Fruit fly (Drosophila melanogaster) whole organism, embryonic: ENCODE data around the gene Dbp21E2.
A peak's percentile ranks its signal among the peaks of the same experiment; 100 is the strongest.

Source experiments
- CG10147 ChIP-seq: fragments of 200-800 bp; sonication (Bioruptor generic); optimal IDR thresholded peaks from 2 replicates; lab custom pipeline; 2019; ENCODE audit warnings: missing biosample characterization, mild to moderate bottlenecking, missing genetic modification characterization, moderate library complexity
- CG1024 ChIP-seq: fragments of 200-800 bp; sonication (Bioruptor generic); IDR thresholded peaks from 2 replicates; pipeline ENCODE4 v1.3.6; 2022; ENCODE audit warnings: missing biosample characterization, missing genetic modification characterization
- CG10321 ChIP-seq: fragments of 200-800 bp; sonication (Bioruptor generic); IDR thresholded peaks from 2 replicates; pipeline ENCODE4 v1.3.6; 2022; ENCODE audit warnings: missing biosample characterization, missing genetic modification characterization
- CG10654 ChIP-seq: fragments of 200-800 bp; sonication (Bioruptor generic); optimal IDR thresholded peaks from 2 replicates; lab custom pipeline; 2016; ENCODE audit warnings: missing biosample characterization, missing genetic modification characterization
- CG11560 ChIP-seq: fragments of 200-800 bp; sonication (Bioruptor generic); IDR thresholded peaks from 3 replicates; pipeline ENCODE4 v1.3.6; 2022; ENCODE audit warnings: missing biosample characterization, missing genetic modification characterization
- CG11696 ChIP-seq: fragments of 200-800 bp; sonication (Bioruptor generic); IDR thresholded peaks from 2 replicates; pipeline ENCODE4 v1.3.6; 2022; ENCODE audit warnings: missing biosample characterization, missing genetic modification characterization
- CG13123 ChIP-seq: fragments of 200-800 bp; sonication (Bioruptor generic); optimal IDR thresholded peaks from 2 replicates; lab custom pipeline; 2016; ENCODE audit warnings: missing biosample characterization, missing genetic modification characterization
- CG13624 ChIP-seq: fragments of 200-800 bp; sonication (Bioruptor generic); optimal IDR thresholded peaks from 2 replicates; lab custom pipeline; 2016; ENCODE audit warnings: missing biosample characterization, missing genetic modification characterization
- CG14667 ChIP-seq: fragments of 200-800 bp; sonication (Bioruptor generic); IDR thresholded peaks from 2 replicates; pipeline ENCODE4 v1.3.6; 2022; ENCODE audit warnings: missing biosample characterization, missing genetic modification characterization
- CG15073 ChIP-seq: fragments of 200-800 bp; sonication (Bioruptor generic); optimal IDR thresholded peaks from 2 replicates; lab custom pipeline; 2016; ENCODE audit warnings: missing biosample characterization, missing genetic modification characterization
- CG15269 ChIP-seq: fragments of 200-800 bp; sonication (Bioruptor generic); optimal IDR thresholded peaks from 2 replicates; lab custom pipeline; 2018; ENCODE audit warnings: missing biosample characterization, mild to moderate bottlenecking, missing genetic modification characterization, moderate library complexity
- CG15696 ChIP-seq: fragments of 200-800 bp; sonication (Bioruptor generic); optimal IDR thresholded peaks from 2 replicates; lab custom pipeline; 2019; ENCODE audit warnings: missing biosample characterization, mild to moderate bottlenecking, missing genetic modification characterization, moderate library complexity
- CG17186 ChIP-seq: fragments of 200-800 bp; sonication (Bioruptor generic); optimal IDR thresholded peaks from 3 replicates; lab custom pipeline; 2017; ENCODE audit warnings: missing biosample characterization, missing genetic modification reagents, missing genetic modification characterization
- CG17361 ChIP-seq: fragments of 200-800 bp; sonication (Bioruptor generic); IDR thresholded peaks from 3 replicates; pipeline ENCODE4 v1.3.6; 2022; ENCODE audit warnings: missing biosample characterization, missing genetic modification characterization
- CG18011 ChIP-seq: fragments of 200-800 bp; sonication (Bioruptor generic); optimal IDR thresholded peaks from 2 replicates; lab custom pipeline; 2017; ENCODE audit warnings: missing biosample characterization, missing genetic modification characterization, mild to moderate bottlenecking, moderate library complexity, missing genotype
- CG34422 ChIP-seq: fragments of 200-800 bp; sonication (Bioruptor generic); IDR thresholded peaks from 3 replicates; pipeline ENCODE4 v1.3.6; 2022; ENCODE audit warnings: missing biosample characterization, missing genetic modification characterization
- CG6654 ChIP-seq: fragments of 200-800 bp; sonication (Bioruptor generic); optimal IDR thresholded peaks from 2 replicates; lab custom pipeline; 2017; ENCODE audit warnings: missing biosample characterization, mild to moderate bottlenecking, missing genetic modification characterization
- CG7839 ChIP-seq: fragments of 200-800 bp; sonication (Bioruptor generic); optimal IDR thresholded peaks from 3 replicates; lab custom pipeline; 2018; ENCODE audit warnings: missing biosample characterization, mild to moderate bottlenecking, missing genetic modification characterization, moderate library complexity
- CG7928 ChIP-seq: fragments of 200-800 bp; sonication (Bioruptor generic); optimal IDR thresholded peaks from 2 replicates; lab custom pipeline; 2017; ENCODE audit warnings: missing biosample characterization, mild to moderate bottlenecking, missing genetic modification characterization
- CG8388 ChIP-seq: fragments of 200-800 bp; sonication (Bioruptor generic); optimal IDR thresholded peaks from 2 replicates; lab custom pipeline; 2019; ENCODE audit warnings: missing biosample characterization, mild to moderate bottlenecking, missing genetic modification characterization, moderate library complexity
- CG9437 ChIP-seq: fragments of 200-800 bp; sonication (Bioruptor generic); optimal IDR thresholded peaks from 2 replicates; lab custom pipeline; 2018; ENCODE audit warnings: missing biosample characterization, mild to moderate bottlenecking, missing genetic modification characterization
- CG9797 ChIP-seq: fragments of 200-800 bp; sonication (Bioruptor generic); optimal IDR thresholded peaks from 3 replicates; lab custom pipeline; 2018; ENCODE audit warnings: missing biosample characterization, mild to moderate bottlenecking, missing genetic modification characterization
- CG9817 ChIP-seq: fragments of 200-800 bp; sonication (Bioruptor generic); optimal IDR thresholded peaks from 2 replicates; lab custom pipeline; 2018; ENCODE audit warnings: missing biosample characterization, mild to moderate bottlenecking, missing genetic modification characterization, moderate library complexity
- D19A ChIP-seq: fragments of 200-800 bp; optimal IDR thresholded peaks from 3 replicates; lab custom pipeline; 2019; ENCODE audit warnings: missing biosample characterization, mild to moderate bottlenecking, missing genetic modification characterization, moderate library complexity
- Dbx ChIP-seq: fragments of 200-800 bp; sonication (Bioruptor generic); IDR thresholded peaks from 3 replicates; pipeline ENCODE4 v1.3.6; 2022; ENCODE audit warnings: missing biosample characterization, missing genetic modification characterization
- Gug ChIP-seq: fragments of 200-800 bp; sonication (Bioruptor generic); IDR thresholded peaks from 4 replicates; pipeline ENCODE4 v1.3.6; 2022; ENCODE audit warnings: missing biosample characterization, missing genetic modification characterization
- H15 ChIP-seq: fragments of 200-800 bp; sonication (Bioruptor generic); IDR thresholded peaks from 3 replicates; pipeline ENCODE4 v1.3.6; 2022; ENCODE audit warnings: missing biosample characterization, missing genetic modification characterization
- Lim3 ChIP-seq: fragments of 200-800 bp; sonication (Bioruptor generic); IDR thresholded peaks from 2 replicates; pipeline ENCODE4 v1.3.6; 2022; ENCODE audit warnings: missing biosample characterization, missing genetic modification characterization
- Max ChIP-seq: fragments of 200-800 bp; sonication (Bioruptor generic); optimal IDR thresholded peaks from 2 replicates; lab custom pipeline; 2016; ENCODE audit warnings: missing biosample characterization, mild to moderate bottlenecking, missing genetic modification characterization
- Mes4 ChIP-seq: fragments of 200-800 bp; sonication (Bioruptor generic); optimal IDR thresholded peaks from 2 replicates; lab custom pipeline; 2016; ENCODE audit warnings: missing biosample characterization, missing genetic modification characterization
- NC2α ChIP-seq: fragments of 200-800 bp; sonication (Bioruptor generic); optimal IDR thresholded peaks from 2 replicates; lab custom pipeline; 2016; ENCODE audit warnings: missing biosample characterization, missing genetic modification characterization
- Optix ChIP-seq: fragments of 200-800 bp; sonication (Bioruptor generic); IDR thresholded peaks from 3 replicates; pipeline ENCODE4 v1.3.6; 2022; ENCODE audit warnings: missing biosample characterization, missing genetic modification characterization
- Six4 ChIP-seq: fragments of 200-800 bp; sonication (Bioruptor generic); optimal IDR thresholded peaks from 2 replicates; lab custom pipeline; 2016; ENCODE audit warnings: missing biosample characterization, missing genetic modification characterization
- Spps ChIP-seq: fragments of 200-800 bp; sonication (Bioruptor generic); optimal IDR thresholded peaks from 2 replicates; lab custom pipeline; 2018; ENCODE audit warnings: missing biosample characterization, mild to moderate bottlenecking, missing genetic modification characterization
- btn ChIP-seq: fragments of 200-800 bp; sonication (Bioruptor generic); optimal IDR thresholded peaks from 2 replicates; lab custom pipeline; 2016; ENCODE audit warnings: missing biosample characterization, missing genetic modification characterization
- caup ChIP-seq: fragments of 200-800 bp; sonication (Bioruptor generic); optimal IDR thresholded peaks from 3 replicates; lab custom pipeline; 2017; ENCODE audit warnings: missing biosample characterization, mild to moderate bottlenecking, missing genetic modification characterization, moderate library complexity; ENCODE audit not compliant: severe bottlenecking
- dati ChIP-seq: fragments of 200-800 bp; sonication (Bioruptor generic); IDR thresholded peaks from 2 replicates; pipeline ENCODE4 v1.3.6; 2022; ENCODE audit warnings: missing biosample characterization, missing genetic modification characterization
- grn ChIP-seq: fragments of 200-800 bp; sonication (Bioruptor generic); optimal IDR thresholded peaks from 3 replicates; lab custom pipeline; 2017; ENCODE audit warnings: missing biosample characterization, missing genetic modification characterization
- gt ChIP-seq: fragments of 200-800 bp; sonication (Bioruptor generic); IDR thresholded peaks from 2 replicates; pipeline ENCODE4 v1.3.6; 2022; ENCODE audit warnings: missing biosample characterization, missing genetic modification characterization
- ham ChIP-seq: fragments of 200-800 bp; sonication (Bioruptor generic); IDR thresholded peaks from 2 replicates; pipeline ENCODE4 v1.3.6; 2022; ENCODE audit warnings: missing biosample characterization, missing genetic modification characterization
- insv ChIP-seq, 2 experiments: fragments of 200-800 bp; sonication (Bioruptor generic); optimal IDR thresholded peaks; 3 replicates each; lab custom pipeline; 2016 to 2018; ENCODE audit warnings: missing biosample characterization in 2 of 2, missing genetic modification characterization in 2 of 2
- pan ChIP-seq, 4 experiments: fragments of >200 bp in 3 of 4; fragments of 200-800 bp in 1 of 4; sonication (Bioruptor generic) in 1 of 4; optimal IDR thresholded peaks in 3 of 4; IDR thresholded peaks in 1 of 4; 2 replicates each; pipeline versions ENCODE4 v1.3.6 to Lab custom; 2017 to 2022; ENCODE audit warnings: missing biosample characterization in 2 of 4, missing genetic modification characterization in 2 of 4, mixed read lengths in 1 of 4
- ranshi ChIP-seq: fragments of 200-800 bp; sonication (Bioruptor generic); IDR thresholded peaks from 2 replicates; pipeline ENCODE4 v1.3.6; 2022; ENCODE audit warnings: missing biosample characterization, missing genetic modification characterization
- stwl ChIP-seq: fragments of 200-800 bp; sonication (Bioruptor generic); optimal IDR thresholded peaks from 3 replicates; lab custom pipeline; 2018; ENCODE audit warnings: missing biosample characterization, mild to moderate bottlenecking, missing genetic modification characterization, moderate library complexity
- tgo ChIP-seq: fragments of 200-800 bp; sonication (Bioruptor generic); IDR thresholded peaks from 3 replicates; pipeline ENCODE4 v1.3.6; 2022; ENCODE audit warnings: missing biosample characterization, missing genetic modification characterization
- tup ChIP-seq: fragments of 200-800 bp; sonication (Bioruptor generic); optimal IDR thresholded peaks from 2 replicates; lab custom pipeline; 2016; ENCODE audit warnings: missing biosample characterization, mild to moderate bottlenecking, missing genetic modification characterization, moderate library complexity
- vnd ChIP-seq: fragments of 200-800 bp; sonication (Bioruptor generic); IDR thresholded peaks from 3 replicates; pipeline ENCODE4 v1.3.6; 2022; ENCODE audit warnings: missing biosample characterization, missing genetic modification characterization; ENCODE audit not compliant: partially characterized antibody
- zfh2 ChIP-seq: fragments of 200-800 bp; sonication (Bioruptor generic); optimal IDR thresholded peaks from 2 replicates; lab custom pipeline; 2016; ENCODE audit warnings: missing biosample characterization, missing genetic modification characterization

Gene Dbp21E2

dm6 chr2L:856690-857488 lies 45.5 kb downstream of the Dbp21E2 start (continued):
- TF ChIP-seq CG9437 (GFP tag; lab: Kevin White, UChicago) (peak; percentile 12), CG13123 (GFP tag; lab: Kevin White, UChicago) (peak; percentile 44), tup (GFP tag; lab: Kevin White, UChicago) (peak; percentile 40), CG17186 (GFP tag; lab: Kevin White, UChicago) (peak; percentile 63), CG7928 (no peak), CG15269 (tag; lab: Kevin White, UChicago) (peak; percentile 70), CG17361 (GFP tag; lab: Robert Waterston, UW) (peak; percentile 77), CG11696 (GFP tag; lab: Robert Waterston, UW) (peak; percentile 97), Lim3 (peak; percentile 36; the same call in 1 of the 2 replicates), stwl (tag; lab: Kevin White, UChicago) (no peak), Mes4 (GFP tag; lab: Kevin White, UChicago) (peak; percentile 24), Six4 (GFP tag; lab: Kevin White, UChicago) (peak; percentile 62), NC2α (GFP tag; lab: Kevin White, UChicago) (peak; percentile 35), CG9797 (peak; percentile 6), CG10654 (GFP tag; lab: Kevin White, UChicago) (peak; percentile 70), tgo (GFP tag; lab: Robert Waterston, UW) (peak; percentile 79), gt (GFP tag; lab: Robert Waterston, UW) (peak; percentile 68), CG7839 (peak; percentile 87), grn (GFP tag; lab: Kevin White, UChicago) (peak; percentile 31), ham (GFP tag; lab: Robert Waterston, UW) (0 out of 2 replicates have a peak, but pooled peaks have one; percentile 26), CG8388 (GFP tag; lab: Kevin White, UChicago) (peak; percentile 63), Gug (GFP tag; lab: Robert Waterston, UW) (peak; percentile 85), CG10321 (peak; percentile 27; the same call in 1 of the 2 replicates), CG18011 (no peak), ranshi (GFP tag; lab: Robert Waterston, UW) (peak; percentile 84), btn (peak; percentile 53), Max (GFP tag; lab: Kevin White, UChicago) (peak; percentile 65), CG6654 (GFP tag; lab: Kevin White, UChicago) (peak; percentile 53), CG15696 (tag; lab: Kevin White, UChicago) (peak; percentile 48), CG14667 (peak; percentile 74), insv (GFP tag; optimal IDR thresholded peaks at IDR 0.05; lab: Kevin White, UChicago) (no peak), CG15073 (GFP tag; lab: Kevin White, UChicago) (no peak), CG34422 (GFP tag; lab: Robert Waterston, UW) (peak; percentile 83), vnd (no peak), caup (GFP tag; lab: Kevin White, UChicago) (peak; percentile 34), CG9817 (tag; lab: Kevin White, UChicago) (peak; percentile 23), CG1024 (peak; percentile 71), D19A (tag; lab: Kevin White, UChicago) (peak; percentile 68), CG13624 (peak; percentile 51), zfh2 (GFP tag; lab: Kevin White, UChicago) (peak; percentile 18), dati (GFP tag; lab: Robert Waterston, UW) (peak; percentile 54; the same call in 1 of the 2 replicates), pan (optimal IDR thresholded peaks at IDR 0.05; lab: Kevin White, UChicago) (no peak), pan (GFP tag; optimal IDR thresholded peaks at IDR 0.05 in 1 of 2, IDR thresholded peaks at IDR 0.05 in 1 of 2) (peak in 1 of 2 experiments; percentile 84), Spps (tag; lab: Kevin White, UChicago) (peak; percentile 49), Optix (GFP tag; lab: Robert Waterston, UW) (peak; percentile 87), H15 (GFP tag; lab: Robert Waterston, UW) (peak; percentile 85), Dbx (GFP tag; lab: Robert Waterston, UW) (0 out of 3 replicates have a peak, but pooled peaks have one; percentile 17), CG11560 (tag; lab: Robert Waterston, UW) (peak; percentile 63; the same call in 1 of the 3 replicates), CG10147 (GFP tag; lab: Kevin White, UChicago) (peak; percentile 29)
